Worm (Caenorhabditis elegans): ENCODE results near the gene C04G2.10.

Gene C04G2.10

ce11 chrIV:10128446-10128845, 13.2 kb downstream of the C04G2.10 start:
- TF ChIP-seq tbx-2 (tag; optimal IDR thresholded peaks at IDR 0.05) (no peak), dpl-1 (GFP tag; optimal IDR thresholded peaks at IDR 0.05) (no peak), Y116A8C.19 (tag; optimal IDR thresholded peaks at IDR 0.05; ENCODE audit: borderline replicate concordance) (no peak), unc-130 (tag; optimal IDR thresholded peaks at IDR 0.05) (no peak), xbp-1 (tag; optimal IDR thresholded peaks at IDR 0.05) (no peak), egl-27 (tag; optimal IDR thresholded peaks at IDR 0.05) (no peak), efl-3 (GFP tag; optimal IDR thresholded peaks at IDR 0.05) (no peak), zip-4 (GFP tag; optimal IDR thresholded peaks at IDR 0.05) (no peak), skn-1 (tag; optimal IDR thresholded peaks at IDR 0.05) (no peak), vab-15 (tag; optimal IDR thresholded peaks at IDR 0.05) (no peak), sox-4 (tag; optimal IDR thresholded peaks at IDR 0.05) (no peak), mef-2 (tag; optimal IDR thresholded peaks at IDR 0.05) (no peak), ztf-4 (tag; optimal IDR thresholded peaks at IDR 0.05) (no peak), nhr-47 (tag; optimal IDR thresholded peaks at IDR 0.05) (no peak), nhr-237 (tag; optimal IDR thresholded peaks at IDR 0.05) (no peak)

ce11 chrIV:10128906-10129386, 13.7 kb downstream of the C04G2.10 start, which contains the start of the genes gtbp-1 and K08F4.3:
Gene gtbp-1, minus strand, starts transcription at chrIV:10128956.
Gene K08F4.3, plus strand, starts transcription at chrIV:10129257.
- TF ChIP-seq mef-2 (tag; optimal IDR thresholded peaks at IDR 0.05) (no peak), mep-1 (tag; optimal IDR thresholded peaks at IDR 0.05) (peak; percentile 85), pqm-1 (tag; optimal IDR thresholded peaks at IDR 0.05) (peak; percentile 47), C16A3.4 (tag; optimal IDR thresholded peaks at IDR 0.05) (peak; percentile 75), lin-14 (GFP tag; optimal IDR thresholded peaks at IDR 0.05) (no peak), ces-1 (GFP tag; optimal IDR thresholded peaks at IDR 0.05) (no peak), dpl-1 (GFP tag; optimal IDR thresholded peaks at IDR 0.05) (peak; percentile 92 to 94 (median 92)), mdl-1 (tag; optimal IDR thresholded peaks at IDR 0.05) (peak in 1 of 2 experiments; percentile 66), fos-1 (tag; optimal IDR thresholded peaks at IDR 0.05) (peak; percentile 47), nhr-47 (tag; optimal IDR thresholded peaks at IDR 0.05) (peak; percentile 74), lin-15B (tag; optimal IDR thresholded peaks at IDR 0.05) (peak; percentile 85), aly-2 (tag; optimal IDR thresholded peaks at IDR 0.05) (no peak), hlh-4 (tag; optimal IDR thresholded peaks at IDR 0.05) (no peak), ama-1 (optimal IDR thresholded peaks at IDR 0.05) (no peak), unc-86 (tag; optimal IDR thresholded peaks at IDR 0.05) (peak; percentile 24), lin-35 (GFP tag; optimal IDR thresholded peaks at IDR 0.05) (peak; percentile 92 to 97), ceh-8 (GFP tag; optimal IDR thresholded peaks at IDR 0.05) (no peak), rnt-1 (tag; optimal IDR thresholded peaks at IDR 0.05) (peak; percentile 76), F16B12.6 (tag; optimal IDR thresholded peaks at IDR 0.05) (peak; percentile 45), skn-1 (tag; optimal IDR thresholded peaks at IDR 0.05) (peak; percentile 75), snpc-4 (tag; optimal IDR thresholded peaks at IDR 0.05) (peak; percentile 54), nhr-84 (tag; optimal IDR thresholded peaks at IDR 0.05) (no peak), nhr-20 (tag; optimal IDR thresholded peaks at IDR 0.05) (peak; percentile 68), fkh-8 (tag; optimal IDR thresholded peaks at IDR 0.05) (peak; percentile 65), vab-15 (tag; optimal IDR thresholded peaks at IDR 0.05) (peak; percentile 23), blmp-1 (tag; optimal IDR thresholded peaks at IDR 0.05) (peak; percentile 53), nhr-76 (tag; optimal IDR thresholded peaks at IDR 0.05) (no peak), nhr-237 (tag; optimal IDR thresholded peaks at IDR 0.05) (no peak), efl-1 (optimal IDR thresholded peaks at IDR 0.05) (peak; percentile 83 to 95), efl-1 (GFP tag; optimal IDR thresholded peaks at IDR 0.05 in 1 of 2) (peak; percentile 94 to 99), elt-3 (tag; optimal IDR thresholded peaks at IDR 0.05) (peak in 2 of 6 experiments; percentile 3 to 47), unc-130 (tag; optimal IDR thresholded peaks at IDR 0.05) (peak; percentile 49), isw-1 (GFP tag; IDR thresholded peaks at IDR 0.05) (peak; percentile 64), pax-3 (tag; optimal IDR thresholded peaks at IDR 0.05) (peak; percentile 23), grh-1 (GFP tag; IDR thresholded peaks at IDR 0.05) (peak; percentile 38; the same call in 1 of the 2 replicates), nhr-90 (tag; optimal IDR thresholded peaks at IDR 0.05; ENCODE audit: poor library complexity) (peak; percentile 45), nhr-85 (tag) (peak; percentile 85), snu-23 (GFP tag; optimal IDR thresholded peaks at IDR 0.05) (peak; percentile 83), egl-13 (tag; optimal IDR thresholded peaks at IDR 0.05) (no peak), alr-1 (tag; optimal IDR thresholded peaks at IDR 0.05; ENCODE audit: borderline replicate concordance) (no peak), ceh-82 (tag; optimal IDR thresholded peaks at IDR 0.05) (peak in 1 of 3 experiments; percentile 71), dsc-1 (tag; optimal IDR thresholded peaks at IDR 0.05) (peak; percentile 37), ets-5 (GFP tag; IDR thresholded peaks at IDR 0.05) (no peak), xbp-1 (tag; optimal IDR thresholded peaks at IDR 0.05) (peak; percentile 67)
